Comparison of ENCODE assay signal across 1 fruit fly cellular context in the genomic region with DNA sequence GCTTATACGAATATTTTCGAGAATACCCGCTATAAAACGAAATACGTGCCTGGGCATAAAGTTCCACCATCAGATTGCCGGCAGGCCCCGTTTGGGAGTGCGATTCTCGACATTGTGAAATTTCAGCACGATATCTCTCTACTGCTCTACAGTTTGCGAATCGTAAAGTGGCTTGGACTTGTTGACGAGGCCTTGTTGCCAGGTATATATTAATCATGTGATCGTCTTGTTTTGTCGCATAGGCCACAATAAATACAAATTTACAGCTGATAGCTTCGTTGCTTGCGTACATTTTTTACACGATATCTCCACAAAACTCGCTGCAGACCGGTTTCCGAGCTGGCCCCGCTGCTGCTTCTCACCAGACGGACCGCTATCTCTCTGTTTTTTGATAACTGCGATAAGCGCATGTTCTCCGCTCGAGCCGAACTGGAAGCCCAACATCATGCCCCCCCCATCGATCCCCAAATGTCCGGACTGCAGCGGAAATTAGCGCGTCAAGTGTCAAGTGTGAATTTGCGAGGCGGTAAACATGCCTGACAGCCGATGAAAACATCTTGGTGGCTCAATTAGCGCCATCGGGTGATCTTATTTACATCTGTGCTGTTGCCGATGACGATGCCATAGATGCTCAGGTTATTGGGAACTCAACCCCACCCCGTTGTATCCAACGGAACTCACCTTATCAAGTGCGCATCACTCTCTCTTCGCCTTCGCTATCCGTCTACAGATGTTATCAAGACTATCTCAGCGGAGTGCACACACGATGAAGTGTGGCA.
TF ChIP-seq lines count a peak whose summit lies in the region.

No protein-coding gene starts in this region.

TF ChIP-seq in whole organism, embryonic, 481 proteins besides CTCF, POLR2A, EP300 and RAD21 (continued from another document):
- peak; percentile 32; the same call in 1 of the 2 replicates for TF ChIP-seq CG7372 (GFP tag; IDR thresholded peaks at IDR 0.05; lab: Robert Waterston, UW)
- peak; percentile 37; the same call in 1 of the 2 replicates for TF ChIP-seq ara (GFP tag; IDR thresholded peaks at IDR 0.05; lab: Robert Waterston, UW)
- TF ChIP-seq lilli (GFP tag; optimal IDR thresholded peaks at IDR 0.05; lab: Kevin White, UChicago) = peak; percentile 30
- TF ChIP-seq Fer1 (GFP tag; optimal IDR thresholded peaks at IDR 0.05; lab: Kevin White, UChicago) = no peak
- no peak for TF ChIP-seq Hr39 (optimal IDR thresholded peaks at IDR 0.05; lab: Kevin White, UChicago)
- TF ChIP-seq dpn (GFP tag; optimal IDR thresholded peaks at IDR 0.05; lab: Kevin White, UChicago) = peak in 1 of 2 experiments; percentile 36
- peak; percentile 45; the same call in 1 of the 2 replicates for TF ChIP-seq sob (GFP tag; IDR thresholded peaks at IDR 0.05; lab: Robert Waterston, UW)
- no peak for TF ChIP-seq zen (tag; optimal IDR thresholded peaks at IDR 0.05; lab: Kevin White, UChicago)
- no peak for TF ChIP-seq ap (GFP tag; IDR thresholded peaks at IDR 0.05; lab: Robert Waterston, UW)
- peak; percentile 24; the same call in 1 of the 2 replicates for TF ChIP-seq E2f2 (GFP tag; IDR thresholded peaks at IDR 0.05; lab: Robert Waterston, UW)
- TF ChIP-seq Xbp1 (GFP tag; optimal IDR thresholded peaks at IDR 0.05; lab: Kevin White, UChicago) = peak; percentile 33
- TF ChIP-seq Vsx1 (GFP tag; optimal IDR thresholded peaks at IDR 0.05; lab: Kevin White, UChicago) = no peak
- TF ChIP-seq Drgx (GFP tag; IDR thresholded peaks at IDR 0.05; lab: Robert Waterston, UW) = peak; percentile 56; the same call in 1 of the 2 replicates
- peak; percentile 38 for TF ChIP-seq shn (GFP tag; optimal IDR thresholded peaks at IDR 0.05; lab: Kevin White, UChicago)
- TF ChIP-seq fd96Cb (tag; optimal IDR thresholded peaks at IDR 0.05; lab: Kevin White, UChicago) = no peak
- TF ChIP-seq CG4424 (GFP tag; optimal IDR thresholded peaks at IDR 0.05; lab: Kevin White, UChicago) = peak; percentile 0
- peak; percentile 13 for TF ChIP-seq CG1792 (GFP tag; optimal IDR thresholded peaks at IDR 0.05; lab: Kevin White, UChicago)
- TF ChIP-seq CG14014 (GFP tag; IDR thresholded peaks at IDR 0.05; lab: Robert Waterston, UW) = peak; percentile 49
- peak; percentile 100 for TF ChIP-seq CG1529 (GFP tag; optimal IDR thresholded peaks at IDR 0.05; lab: Kevin White, UChicago)
- peak; percentile 42; the same call in 1 of the 3 replicates for TF ChIP-seq dysf (GFP tag; IDR thresholded peaks at IDR 0.05; lab: Robert Waterston, UW)
- TF ChIP-seq CG14050 (GFP tag; IDR thresholded peaks at IDR 0.05; lab: Robert Waterston, UW) = no peak
- peak; percentile 35 for TF ChIP-seq CG7839 (tag; optimal IDR thresholded peaks at IDR 0.05; lab: Kevin White, UChicago)
- peak; percentile 48 for TF ChIP-seq CG15269 (tag; optimal IDR thresholded peaks at IDR 0.05; lab: Kevin White, UChicago)
- TF ChIP-seq Awh (GFP tag; IDR thresholded peaks at IDR 0.05; lab: Robert Waterston, UW) = 0 out of 2 replicates have a peak, but pooled peaks have one; percentile 43
- no peak for TF ChIP-seq CG2889 (GFP tag; IDR thresholded peaks at IDR 0.05; lab: Robert Waterston, UW)
- 0 out of 2 replicates have a peak, but pooled peaks have one; percentile 31 for TF ChIP-seq CG11696 (GFP tag; IDR thresholded peaks at IDR 0.05; lab: Robert Waterston, UW)
- TF ChIP-seq Meics (GFP tag; optimal IDR thresholded peaks at IDR 0.05; lab: Kevin White, UChicago) = peak; percentile 47
- TF ChIP-seq CG10267 (tag; optimal IDR thresholded peaks at IDR 0.05; lab: Kevin White, UChicago) = no peak
- peak; percentile 25 for TF ChIP-seq CG18262 (tag; optimal IDR thresholded peaks at IDR 0.05; lab: Kevin White, UChicago)
- TF ChIP-seq Ssrp (tag; optimal IDR thresholded peaks at IDR 0.05; lab: Kevin White, UChicago) = peak; percentile 16
- no peak for TF ChIP-seq Hmr (GFP tag; optimal IDR thresholded peaks at IDR 0.05; lab: Kevin White, UChicago)
- peak; percentile 50 for TF ChIP-seq Ada2b (GFP tag; IDR thresholded peaks at IDR 0.05; lab: Robert Waterston, UW)
- peak; percentile 10 for TF ChIP-seq CG13296 (GFP tag; optimal IDR thresholded peaks at IDR 0.05; lab: Kevin White, UChicago)
- TF ChIP-seq CG18599 (GFP tag; optimal IDR thresholded peaks at IDR 0.05; lab: Kevin White, UChicago) = peak; percentile 33
- no peak for TF ChIP-seq mld (GFP tag; IDR thresholded peaks at IDR 0.05; lab: Robert Waterston, UW; ENCODE audit: partially characterized antibody)
- TF ChIP-seq CG2678 (tag; optimal IDR thresholded peaks at IDR 0.05; lab: Kevin White, UChicago) = no peak
- TF ChIP-seq tgo (GFP tag; IDR thresholded peaks at IDR 0.05; lab: Robert Waterston, UW) = peak; percentile 39; the same call in 2 of the 3 replicates
- no peak for TF ChIP-seq dmrt11E (tag; optimal IDR thresholded peaks at IDR 0.05; lab: Kevin White, UChicago)
- TF ChIP-seq Optix (GFP tag; IDR thresholded peaks at IDR 0.05; lab: Robert Waterston, UW) = no peak
- TF ChIP-seq Usf (GFP tag; optimal IDR thresholded peaks at IDR 0.05; lab: Kevin White, UChicago) = no peak
- no peak for TF ChIP-seq aop (GFP tag; IDR thresholded peaks at IDR 0.05; lab: Robert Waterston, UW)
- TF ChIP-seq E2f1 (GFP tag; IDR thresholded peaks at IDR 0.05; lab: Robert Waterston, UW) = peak; percentile 47; the same call in 1 of the 2 replicates
- TF ChIP-seq phol (tag; optimal IDR thresholded peaks at IDR 0.05; lab: Kevin White, UChicago) = peak; percentile 15
- peak; percentile 51; the same call in 1 of the 2 replicates for TF ChIP-seq CG17328 (GFP tag; IDR thresholded peaks at IDR 0.05; lab: Robert Waterston, UW)
- TF ChIP-seq D (optimal IDR thresholded peaks at IDR 0.05; lab: Kevin White, UChicago) = no peak
- no peak for TF ChIP-seq D (GFP tag; optimal IDR thresholded peaks at IDR 0.05; lab: Kevin White, UChicago)
- no peak for TF ChIP-seq dan (GFP tag; IDR thresholded peaks at IDR 0.05; lab: Robert Waterston, UW)
- peak; percentile 6 for TF ChIP-seq CG8290 (GFP tag; optimal IDR thresholded peaks at IDR 0.05; lab: Kevin White, UChicago)
- no peak for TF ChIP-seq CG8290 (tag; optimal IDR thresholded peaks at IDR 0.05; lab: Kevin White, UChicago)
- peak; percentile 7 for TF ChIP-seq CG9727 (GFP tag; optimal IDR thresholded peaks at IDR 0.05; lab: Kevin White, UChicago)
- peak in 1 of 2 experiments; percentile 11 for TF ChIP-seq chif (GFP tag; optimal IDR thresholded peaks at IDR 0.05; lab: Kevin White, UChicago)
- peak; percentile 35; the same call in 1 of the 3 replicates for TF ChIP-seq CG6175 (GFP tag; IDR thresholded peaks at IDR 0.05; lab: Robert Waterston, UW)
- 0 out of 3 replicates have a peak, but pooled peaks have one; percentile 31 for TF ChIP-seq CG7963 (GFP tag; IDR thresholded peaks at IDR 0.05; lab: Robert Waterston, UW; ENCODE audit: partially characterized antibody)
- TF ChIP-seq CG9437 (GFP tag; optimal IDR thresholded peaks at IDR 0.05; lab: Kevin White, UChicago) = peak; percentile 13
- peak; percentile 46 for TF ChIP-seq kni (GFP tag; optimal IDR thresholded peaks at IDR 0.05; lab: Kevin White, UChicago)
- TF ChIP-seq grn (GFP tag; optimal IDR thresholded peaks at IDR 0.05; lab: Kevin White, UChicago) = peak; percentile 70
- TF ChIP-seq CHES-1-like (GFP tag; optimal IDR thresholded peaks at IDR 0.05; lab: Kevin White, UChicago) = peak; percentile 27
- peak; percentile 67 for TF ChIP-seq row (GFP tag; IDR thresholded peaks at IDR 0.05; lab: Robert Waterston, UW)
- TF ChIP-seq Myb (GFP tag; optimal IDR thresholded peaks at IDR 0.05; lab: Kevin White, UChicago) = peak; percentile 2
- peak; percentile 21 for TF ChIP-seq Blimp-1 (GFP tag; optimal IDR thresholded peaks at IDR 0.05; lab: Kevin White, UChicago)
- no peak for TF ChIP-seq CG16863 (GFP tag; optimal IDR thresholded peaks at IDR 0.05; lab: Kevin White, UChicago)
- TF ChIP-seq CG7786 (GFP tag; optimal IDR thresholded peaks at IDR 0.05; lab: Kevin White, UChicago) = peak; percentile 9
- no peak for TF ChIP-seq Rx (GFP tag; IDR thresholded peaks at IDR 0.05; lab: Robert Waterston, UW)
- no peak for TF ChIP-seq CG17361 (GFP tag; IDR thresholded peaks at IDR 0.05; lab: Robert Waterston, UW)
- peak; percentile 19 for TF ChIP-seq CG1603 (tag; optimal IDR thresholded peaks at IDR 0.05; lab: Kevin White, UChicago)
- no peak for TF ChIP-seq fd64A (GFP tag; optimal IDR thresholded peaks at IDR 0.05; lab: Kevin White, UChicago)
- peak; percentile 39 for TF ChIP-seq CG10543 (GFP tag; optimal IDR thresholded peaks at IDR 0.05; lab: Kevin White, UChicago)
- no peak for TF ChIP-seq unc-4 (GFP tag; IDR thresholded peaks at IDR 0.05; lab: Robert Waterston, UW; ENCODE audit: partially characterized antibody)
- no peak for TF ChIP-seq CG3163 (GFP tag; optimal IDR thresholded peaks at IDR 0.05; lab: Kevin White, UChicago)
- no peak for TF ChIP-seq caup (GFP tag; optimal IDR thresholded peaks at IDR 0.05; lab: Kevin White, UChicago; ENCODE audit: severe bottlenecking)
- TF ChIP-seq Rfx (GFP tag; IDR thresholded peaks at IDR 0.05; lab: Robert Waterston, UW) = peak; percentile 65
- peak; percentile 43; the same call in 1 of the 2 replicates for TF ChIP-seq stc (GFP tag; IDR thresholded peaks at IDR 0.05; lab: Robert Waterston, UW)
- TF ChIP-seq chinmo (GFP tag; IDR thresholded peaks at IDR 0.05; lab: Robert Waterston, UW; ENCODE audit: partially characterized antibody) = peak; percentile 69; the same call in 1 of the 4 replicates
- TF ChIP-seq CG15514 (GFP tag; optimal IDR thresholded peaks at IDR 0.05; lab: Kevin White, UChicago) = peak; percentile 27
- no peak for TF ChIP-seq HLHmδ (GFP tag; optimal IDR thresholded peaks at IDR 0.05; lab: Kevin White, UChicago)
- TF ChIP-seq zfh2 (GFP tag; optimal IDR thresholded peaks at IDR 0.05; lab: Kevin White, UChicago) = peak; percentile 10
- peak; percentile 87 for TF ChIP-seq Med (GFP tag; lab: Kevin White, UChicago)
- TF ChIP-seq ERR (GFP tag; optimal IDR thresholded peaks at IDR 0.05; lab: Kevin White, UChicago) = peak; percentile 1
TF ChIP-seq in whole organism, embryonic: peak in this region for 106.
